Fruit fly (Drosophila melanogaster) whole organism: Measurements from ENCODE around the gene CG31804.

Experiments
- CG8478 ChIP-seq: fragments of >200 bp; optimal IDR thresholded peaks from 2 replicates; lab custom pipeline; 2018; ENCODE audit warnings: inconsistent platforms
- usp ChIP-seq: fragments of >200 bp; optimal IDR thresholded peaks from 2 replicates; lab custom pipeline; 2017; ENCODE audit warnings: missing biosample characterization, missing genetic modification characterization, mixed read lengths

DNA sequence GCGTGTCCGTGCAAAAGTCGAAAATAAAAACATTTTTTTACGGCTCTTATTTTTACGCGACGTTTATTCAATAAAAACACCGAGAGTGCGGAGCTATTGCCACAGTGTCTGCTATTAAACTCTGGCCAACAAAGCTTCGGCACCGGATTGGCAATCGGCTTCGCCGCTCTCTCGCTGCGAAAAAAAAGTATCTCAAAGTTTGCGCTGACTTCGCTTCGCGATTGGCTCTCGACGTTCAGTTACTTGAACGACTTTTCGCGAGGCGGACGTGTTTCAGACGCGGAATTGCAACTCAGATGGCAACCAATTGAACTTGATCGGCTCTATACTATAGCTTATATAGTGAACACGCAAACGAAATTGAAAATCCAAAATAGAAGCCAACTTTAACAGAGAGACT, 25.8 kb downstream of the CG31804 start:
- no peak for TF ChIP-seq usp (GFP tag; lab: Kevin White, UChicago)
- no peak for TF ChIP-seq CG8478 (lab: Kevin White, UChicago)
